Worm (Caenorhabditis elegans): Measurements from ENCODE around the gene srg-1.

Gene srg-1

DNA sequence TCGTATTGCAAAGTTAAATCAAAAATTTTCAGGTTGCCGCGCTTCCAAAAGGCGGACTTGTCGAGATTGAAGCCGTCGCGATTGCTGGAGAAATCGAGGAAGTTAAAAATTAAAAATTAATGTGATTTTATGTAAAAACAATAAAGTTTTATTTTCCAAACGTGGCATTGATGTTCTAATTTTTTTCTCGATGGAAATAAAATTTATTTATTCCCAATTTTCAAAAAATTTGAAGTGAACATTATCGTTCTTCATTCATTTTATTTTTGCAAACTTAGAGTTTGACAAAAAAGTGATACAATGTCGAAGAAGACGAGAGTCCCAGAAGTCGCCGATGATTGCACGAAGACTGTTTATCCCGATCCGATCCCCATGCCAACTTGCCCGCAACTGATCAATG is 49.2 kb downstream of the srg-1 start, which contains the start of gene C23G10.1:
TSS of gene C23G10.1 (plus strand) at position 301 of the 400 bp plus-strand sequence.
- TF ChIP-seq lin-13 (tag; optimal IDR thresholded peaks at IDR 0.05) (no peak), unc-62 (GFP tag; optimal IDR thresholded peaks at IDR 0.05) (no peak), lsy-2 (tag; optimal IDR thresholded peaks at IDR 0.05) (no peak), mep-1 (tag; optimal IDR thresholded peaks at IDR 0.05) (no peak), lin-32 (GFP tag; optimal IDR thresholded peaks at IDR 0.05) (no peak), mls-2 (tag; optimal IDR thresholded peaks at IDR 0.05) (no peak), zip-8 (tag; optimal IDR thresholded peaks at IDR 0.05) (no peak), elt-1 (tag; optimal IDR thresholded peaks at IDR 0.05; ENCODE audit: borderline replicate concordance, insufficient read depth) (no peak), ztf-11 (tag; optimal IDR thresholded peaks at IDR 0.05) (no peak), unc-120 (tag; optimal IDR thresholded peaks at IDR 0.05; ENCODE audit: poor library complexity, severe bottlenecking) (no peak), hlh-1 (tag; optimal IDR thresholded peaks at IDR 0.05) (no peak), M03D4.4 (tag; optimal IDR thresholded peaks at IDR 0.05) (no peak), nhr-237 (tag; optimal IDR thresholded peaks at IDR 0.05) (no peak), mab-5 (tag; optimal IDR thresholded peaks at IDR 0.05) (no peak), elt-3 (tag; optimal IDR thresholded peaks at IDR 0.05) (no peak)

DNA sequence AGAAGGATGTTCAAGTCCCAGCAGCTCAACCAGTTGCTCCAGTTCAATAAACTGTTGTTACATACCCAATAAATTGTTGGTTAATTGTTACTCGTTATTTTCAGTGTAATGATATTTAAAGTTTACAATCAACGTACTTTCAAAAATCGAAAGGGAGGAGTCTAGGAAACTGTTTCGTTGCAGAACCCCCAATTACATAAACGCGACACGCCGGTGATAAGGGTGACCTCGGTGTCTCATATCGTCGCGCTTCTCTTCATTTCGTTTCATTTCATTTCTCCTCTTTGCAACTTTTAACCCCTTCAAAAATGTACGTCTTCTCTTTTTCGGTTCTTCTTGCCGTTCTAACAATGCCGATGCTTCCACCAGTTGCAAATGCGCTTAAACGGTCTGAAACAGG is 50.3 kb downstream of the srg-1 start, which contains the start of gene C23G10.2:
TSS of gene C23G10.2 (plus strand) at position 184 of the 400 bp plus-strand sequence.
- TF ChIP-seq snpc-4 (tag; optimal IDR thresholded peaks at IDR 0.05) (no peak), tbx-8 (GFP tag; optimal IDR thresholded peaks at IDR 0.05) (no peak), ztf-11 (tag; optimal IDR thresholded peaks at IDR 0.05) (no peak), ceh-83 (GFP tag; optimal IDR thresholded peaks at IDR 0.05) (no peak), nhr-237 (tag; optimal IDR thresholded peaks at IDR 0.05) (no peak)

DNA sequence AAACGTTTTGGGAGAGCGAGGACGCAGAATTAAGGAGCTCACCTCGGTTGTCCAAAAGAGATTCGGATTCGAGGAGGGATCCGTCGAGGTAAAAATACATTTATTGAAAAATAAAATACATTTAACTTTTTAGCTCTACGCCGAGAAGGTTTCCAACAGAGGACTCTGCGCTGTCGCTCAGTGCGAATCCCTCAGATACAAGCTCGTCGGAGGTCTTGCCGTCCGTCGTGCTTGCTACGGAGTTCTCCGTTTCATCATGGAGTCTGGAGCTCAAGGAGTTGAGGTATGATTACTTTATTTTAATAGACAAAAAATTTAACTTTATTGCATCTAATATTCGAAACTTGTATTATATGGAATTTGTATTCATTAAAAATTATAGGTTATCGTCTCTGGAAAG is 51.1 kb downstream of the srg-1 start:
- TF ChIP-seq zip-8 (tag; optimal IDR thresholded peaks at IDR 0.05) (no peak), lin-13 (tag; optimal IDR thresholded peaks at IDR 0.05) (no peak), nhr-2 (tag; optimal IDR thresholded peaks at IDR 0.05) (no peak), M03D4.4 (tag; optimal IDR thresholded peaks at IDR 0.05) (no peak), nhr-76 (tag; optimal IDR thresholded peaks at IDR 0.05) (no peak), mep-1 (tag; optimal IDR thresholded peaks at IDR 0.05) (no peak), bed-3 (GFP tag; optimal IDR thresholded peaks at IDR 0.05) (no peak), ceh-39 (tag; optimal IDR thresholded peaks at IDR 0.05) (no peak), unc-120 (tag; optimal IDR thresholded peaks at IDR 0.05; ENCODE audit: poor library complexity, severe bottlenecking) (no peak), mls-2 (tag; optimal IDR thresholded peaks at IDR 0.05) (no peak), mab-5 (tag; optimal IDR thresholded peaks at IDR 0.05) (no peak), blmp-1 (tag; optimal IDR thresholded peaks at IDR 0.05) (no peak), hlh-1 (tag; optimal IDR thresholded peaks at IDR 0.05) (no peak), sptf-1 (tag; optimal IDR thresholded peaks at IDR 0.05) (no peak), ham-2 (GFP tag; optimal IDR thresholded peaks at IDR 0.05) (no peak), ces-1 (GFP tag; optimal IDR thresholded peaks at IDR 0.05) (no peak)
